Fruit fly (Drosophila melanogaster) whole organism, embryonic: ENCODE measurements around the gene RabX4.
A peak's percentile ranks its signal among the peaks of the same experiment; 100 is the strongest.

Experiments
- CG1024 ChIP-seq: fragments of 200-800 bp; sonication (Bioruptor generic); IDR thresholded peaks from 2 replicates; pipeline ENCODE4 v1.3.6; 2022; ENCODE audit warnings: missing biosample characterization, missing genetic modification characterization
- CG10267 ChIP-seq: fragments of 200-800 bp; sonication (Bioruptor generic); optimal IDR thresholded peaks from 2 replicates; lab custom pipeline; 2018; ENCODE audit warnings: missing biosample characterization, mild to moderate bottlenecking, missing genetic modification characterization, moderate library complexity
- CG10462 ChIP-seq: fragments of 200-800 bp; sonication (Bioruptor generic); optimal IDR thresholded peaks from 2 replicates; lab custom pipeline; 2016; ENCODE audit warnings: missing biosample characterization, missing genetic modification characterization
- CG10654 ChIP-seq: fragments of 200-800 bp; sonication (Bioruptor generic); optimal IDR thresholded peaks from 2 replicates; lab custom pipeline; 2016; ENCODE audit warnings: missing biosample characterization, missing genetic modification characterization
- CG11695 ChIP-seq: fragments of 200-800 bp; sonication (Bioruptor generic); IDR thresholded peaks from 3 replicates; pipeline ENCODE4 v1.3.6; 2022; ENCODE audit warnings: missing biosample characterization, missing genetic modification characterization
- CG12744 ChIP-seq: fragments of 200-800 bp; sonication (Bioruptor generic); optimal IDR thresholded peaks from 2 replicates; lab custom pipeline; 2016; ENCODE audit warnings: missing biosample characterization, missing genetic modification characterization
- CG14667 ChIP-seq: fragments of 200-800 bp; sonication (Bioruptor generic); IDR thresholded peaks from 2 replicates; pipeline ENCODE4 v1.3.6; 2022; ENCODE audit warnings: missing biosample characterization, missing genetic modification characterization
- CG15479 ChIP-seq: fragments of 200-800 bp; sonication (Bioruptor generic); optimal IDR thresholded peaks from 3 replicates; lab custom pipeline; 2019; ENCODE audit warnings: missing biosample characterization, mild to moderate bottlenecking, missing genetic modification characterization, moderate library complexity
- CG1832 ChIP-seq: fragments of 200-800 bp; sonication (Bioruptor generic); optimal IDR thresholded peaks from 2 replicates; lab custom pipeline; 2017; ENCODE audit warnings: missing biosample characterization, mild to moderate bottlenecking, missing genetic modification characterization, inconsistent platforms
- CG30403 ChIP-seq: fragments of 200-800 bp; sonication (Bioruptor generic); optimal IDR thresholded peaks from 3 replicates; lab custom pipeline; 2016; ENCODE audit warnings: missing biosample characterization, missing genetic modification characterization
- CG31441 ChIP-seq: fragments of 200-800 bp; sonication (Bioruptor generic); IDR thresholded peaks from 2 replicates; pipeline ENCODE4 v1.3.6; 2022; ENCODE audit warnings: missing biosample characterization, missing genetic modification characterization
- CG34224 ChIP-seq: fragments of 200-800 bp; sonication (Bioruptor generic); IDR thresholded peaks from 3 replicates; pipeline ENCODE4 v1.3.6; 2022; ENCODE audit warnings: missing biosample characterization, missing genetic modification characterization; ENCODE audit not compliant: partially characterized antibody
- CG7745 ChIP-seq: fragments of 200-800 bp; sonication (Bioruptor generic); optimal IDR thresholded peaks from 2 replicates; lab custom pipeline; 2018; ENCODE audit warnings: missing biosample characterization, mild to moderate bottlenecking, missing genetic modification characterization, moderate library complexity
- CG7786 ChIP-seq: fragments of 200-800 bp; sonication (Bioruptor generic); optimal IDR thresholded peaks from 2 replicates; lab custom pipeline; 2016; ENCODE audit warnings: missing biosample characterization, missing genetic modification characterization
- Dbx ChIP-seq: fragments of 200-800 bp; sonication (Bioruptor generic); IDR thresholded peaks from 3 replicates; pipeline ENCODE4 v1.3.6; 2022; ENCODE audit warnings: missing biosample characterization, missing genetic modification characterization
- Doc2 ChIP-seq: fragments of 200-800 bp; sonication (Bioruptor generic); IDR thresholded peaks from 2 replicates; pipeline ENCODE4 v1.3.6; 2022; ENCODE audit warnings: missing biosample characterization, missing genetic modification characterization
- Elba2 ChIP-seq: fragments of 200-800 bp; sonication (Bioruptor generic); optimal IDR thresholded peaks from 3 replicates; lab custom pipeline; 2016; ENCODE audit warnings: missing biosample characterization, missing genetic modification characterization
- Ets65A ChIP-seq: fragments of 200-800 bp; sonication (Bioruptor generic); peaks from one replicate; lab custom pipeline; 2016; ENCODE audit warnings: missing biosample characterization, missing genetic modification characterization
- Gsc ChIP-seq: fragments of 200-800 bp; sonication (Bioruptor generic); IDR thresholded peaks from 2 replicates; pipeline ENCODE4 v1.3.6; 2022; ENCODE audit warnings: missing biosample characterization, missing genetic modification characterization
- H15 ChIP-seq: fragments of 200-800 bp; sonication (Bioruptor generic); IDR thresholded peaks from 3 replicates; pipeline ENCODE4 v1.3.6; 2022; ENCODE audit warnings: missing biosample characterization, missing genetic modification characterization
- Hey ChIP-seq: fragments of 200-800 bp; sonication (Bioruptor generic); optimal IDR thresholded peaks from 3 replicates; lab custom pipeline; 2018; ENCODE audit warnings: missing biosample characterization, mild to moderate bottlenecking, missing genetic modification characterization
- Lhr ChIP-seq: fragments of 200-800 bp; sonication (Bioruptor generic); optimal IDR thresholded peaks from 3 replicates; lab custom pipeline; 2017; ENCODE audit warnings: mild to moderate bottlenecking, missing biosample characterization, missing genetic modification reagents, missing genetic modification characterization
- Lim3 ChIP-seq: fragments of 200-800 bp; sonication (Bioruptor generic); IDR thresholded peaks from 2 replicates; pipeline ENCODE4 v1.3.6; 2022; ENCODE audit warnings: missing biosample characterization, missing genetic modification characterization
- Mad ChIP-seq: fragments of 200-800 bp; sonication (Bioruptor generic); optimal IDR thresholded peaks from 2 replicates; lab custom pipeline; 2016; ENCODE audit warnings: missing biosample characterization, missing genetic modification characterization
- Neu2 ChIP-seq: fragments of 200-800 bp; sonication (Bioruptor generic); optimal IDR thresholded peaks from 3 replicates; lab custom pipeline; 2016; ENCODE audit warnings: missing biosample characterization, missing genetic modification characterization, borderline replicate concordance
- Spps ChIP-seq: fragments of 200-800 bp; sonication (Bioruptor generic); optimal IDR thresholded peaks from 2 replicates; lab custom pipeline; 2018; ENCODE audit warnings: missing biosample characterization, mild to moderate bottlenecking, missing genetic modification characterization
- Usf ChIP-seq: fragments of 200-800 bp; sonication (Bioruptor generic); optimal IDR thresholded peaks from 2 replicates; lab custom pipeline; 2017; ENCODE audit warnings: missing genotype, missing biosample characterization, missing genetic modification characterization
- Xbp1 ChIP-seq: fragments of 200-800 bp; sonication (Bioruptor generic); optimal IDR thresholded peaks from 3 replicates; lab custom pipeline; 2016; ENCODE audit warnings: missing biosample characterization, mild to moderate bottlenecking, missing genetic modification characterization
- Xrp1 ChIP-seq: fragments of 200-800 bp; sonication (Bioruptor generic); IDR thresholded peaks from 2 replicates; pipeline ENCODE4 v1.3.6; 2022; ENCODE audit warnings: missing biosample characterization, missing genetic modification characterization
- amos ChIP-seq: fragments of 200-800 bp; sonication (Bioruptor generic); IDR thresholded peaks from 2 replicates; pipeline ENCODE4 v1.3.6; 2022; ENCODE audit warnings: missing biosample characterization, missing genetic modification characterization; ENCODE audit not compliant: partially characterized antibody
- ash1 ChIP-seq: fragments of 200-800 bp; sonication (Bioruptor generic); optimal IDR thresholded peaks from 2 replicates; lab custom pipeline; 2018; ENCODE audit warnings: missing biosample characterization, mild to moderate bottlenecking, missing genetic modification characterization
- chn ChIP-seq: fragments of 200-800 bp; sonication (Bioruptor generic); optimal IDR thresholded peaks from 2 replicates; lab custom pipeline; 2016; ENCODE audit warnings: missing biosample characterization, missing genetic modification characterization
- dysf ChIP-seq: fragments of 200-800 bp; sonication (Bioruptor generic); IDR thresholded peaks from 3 replicates; pipeline ENCODE4 v1.3.6; 2022; ENCODE audit warnings: missing biosample characterization, missing genetic modification characterization
- fd64A ChIP-seq: fragments of 200-800 bp; sonication (Bioruptor generic); optimal IDR thresholded peaks from 3 replicates; lab custom pipeline; 2018; ENCODE audit warnings: missing biosample characterization, mild to moderate bottlenecking, missing genetic modification characterization
- gem ChIP-seq: fragments of 200-800 bp; sonication (Bioruptor generic); optimal IDR thresholded peaks from 2 replicates; lab custom pipeline; 2019; ENCODE audit warnings: missing biosample characterization, mild to moderate bottlenecking, missing genetic modification characterization, moderate library complexity
- gfzf ChIP-seq: fragments of 200-800 bp; sonication (Bioruptor generic); optimal IDR thresholded peaks from 2 replicates; lab custom pipeline; 2016; ENCODE audit warnings: missing biosample characterization, mild to moderate bottlenecking, missing genetic modification characterization, moderate library complexity
- grau ChIP-seq: fragments of 200-800 bp; optimal IDR thresholded peaks from 3 replicates; lab custom pipeline; 2019; ENCODE audit warnings: missing biosample characterization, mild to moderate bottlenecking, missing genetic modification characterization, moderate library complexity
- gsb ChIP-seq: fragments of 200-800 bp; sonication (Bioruptor generic); IDR thresholded peaks from 2 replicates; pipeline ENCODE4 v1.3.6; 2022; ENCODE audit warnings: missing biosample characterization, missing genetic modification characterization
- hkb ChIP-seq, 2 experiments: fragments of 200-800 bp in 1 of 2; fragments of >200 bp in 1 of 2; sonication (Bioruptor generic) in 1 of 2; IDR thresholded peaks in 1 of 2; optimal IDR thresholded peaks in 1 of 2; 2 replicates each; pipeline versions ENCODE4 v1.3.6 to Lab custom; 2017 to 2022; ENCODE audit warnings: missing biosample characterization in 1 of 2, missing genetic modification characterization in 1 of 2
- hth ChIP-seq: fragments of >200 bp; optimal IDR thresholded peaks from 2 replicates; lab custom pipeline; 2017; ENCODE audit warnings: inconsistent platforms
- jumu ChIP-seq: fragments of 200-800 bp; sonication (Bioruptor generic); optimal IDR thresholded peaks from 3 replicates; lab custom pipeline; 2016; ENCODE audit warnings: missing biosample characterization, missing genetic modification characterization
- mirr ChIP-seq: fragments of 200-800 bp; sonication (Bioruptor generic); optimal IDR thresholded peaks from 3 replicates; lab custom pipeline; 2018; ENCODE audit warnings: missing biosample characterization, mild to moderate bottlenecking, missing genetic modification characterization
- peb ChIP-seq: fragments of 200-800 bp; sonication (Bioruptor generic); IDR thresholded peaks from 2 replicates; pipeline ENCODE4 v1.3.6; 2022; ENCODE audit warnings: missing biosample characterization, missing genetic modification characterization
- psq ChIP-seq: fragments of 200-800 bp; sonication (Bioruptor generic); optimal IDR thresholded peaks from 2 replicates; lab custom pipeline; 2017; ENCODE audit warnings: missing biosample characterization, missing genetic modification characterization
- seq ChIP-seq: fragments of 200-800 bp; sonication (Bioruptor generic); IDR thresholded peaks from 2 replicates; pipeline ENCODE4 v1.3.6; 2022; ENCODE audit warnings: missing biosample characterization, missing genetic modification characterization
- slbo ChIP-seq: fragments of 200-800 bp; sonication (Bioruptor generic); IDR thresholded peaks from 2 replicates; pipeline ENCODE4 v1.3.6; 2022; ENCODE audit warnings: missing biosample characterization, missing genetic modification characterization
- sob ChIP-seq: fragments of 200-800 bp; sonication (Bioruptor generic); IDR thresholded peaks from 2 replicates; pipeline ENCODE4 v1.3.6; 2022; ENCODE audit warnings: missing biosample characterization, missing genetic modification characterization
- ssp ChIP-seq: fragments of 200-800 bp; sonication (Bioruptor generic); IDR thresholded peaks from 2 replicates; pipeline ENCODE4 v1.3.6; 2022; ENCODE audit warnings: missing biosample characterization, missing genetic modification characterization
- sug ChIP-seq: fragments of 200-800 bp; optimal IDR thresholded peaks from 2 replicates; lab custom pipeline; 2019; ENCODE audit warnings: missing biosample characterization, mild to moderate bottlenecking, missing genetic modification characterization, moderate library complexity
- tio ChIP-seq: fragments of 200-800 bp; sonication (Bioruptor generic); optimal IDR thresholded peaks from 2 replicates; lab custom pipeline; 2017; ENCODE audit warnings: missing biosample characterization, missing genetic modification characterization, inconsistent platforms
- wdn ChIP-seq: fragments of 200-800 bp; sonication (Bioruptor generic); IDR thresholded peaks from 2 replicates; pipeline ENCODE4 v1.3.6; 2022; ENCODE audit warnings: missing biosample characterization, missing genetic modification characterization

Gene RabX4

dm6 chr3R:24813637-24814301 lies 14.4 kb downstream of the RabX4 start, which contains the start of the genes lili and CG34150 (continued):
- TF ChIP-seq dysf (GFP tag; lab: Robert Waterston, UW) (peak; percentile 66), CG10654 (GFP tag; lab: Kevin White, UChicago) (peak; percentile 67), wdn (no peak), Xrp1 (GFP tag; lab: Robert Waterston, UW) (peak; percentile 73; the same call in 1 of the 2 replicates), sob (GFP tag; lab: Robert Waterston, UW) (peak; percentile 86), ash1 (GFP tag; lab: Kevin White, UChicago) (no peak), CG31441 (GFP tag; lab: Robert Waterston, UW) (peak; percentile 78), Dbx (GFP tag; lab: Robert Waterston, UW) (peak; percentile 82), slbo (GFP tag; lab: Robert Waterston, UW) (peak; percentile 86), Lhr (GFP tag; lab: Kevin White, UChicago) (peak; percentile 58), H15 (GFP tag; lab: Robert Waterston, UW) (peak; percentile 66; the same call in 2 of the 3 replicates), amos (GFP tag; lab: Robert Waterston, UW) (peak; percentile 79), Mad (GFP tag; lab: Kevin White, UChicago) (peak; percentile 87), Doc2 (GFP tag; lab: Robert Waterston, UW) (no peak), sug (peak; percentile 82), hth (lab: Kevin White, UChicago) (no peak), seq (GFP tag; lab: Robert Waterston, UW) (peak; percentile 37; the same call in 1 of the 2 replicates), CG34224 (GFP tag; lab: Robert Waterston, UW) (peak; percentile 85), Ets65A (GFP tag; lab: Kevin White, UChicago) (peak; percentile 90), psq (peak; percentile 57), CG11695 (GFP tag; lab: Robert Waterston, UW) (no peak), CG30403 (GFP tag; lab: Kevin White, UChicago) (peak; percentile 85), CG1024 (GFP tag; lab: Robert Waterston, UW) (peak; percentile 57), mirr (GFP tag; lab: Kevin White, UChicago) (no peak), Spps (tag; lab: Kevin White, UChicago) (peak; percentile 43), Usf (GFP tag; lab: Kevin White, UChicago) (no peak), CG15479 (GFP tag; lab: Kevin White, UChicago) (no peak), Neu2 (GFP tag; lab: Kevin White, UChicago) (no peak), CG7786 (GFP tag; lab: Kevin White, UChicago) (peak; percentile 74), CG10462 (peak; percentile 71), gem (peak; percentile 83), chn (GFP tag; lab: Kevin White, UChicago) (peak; percentile 78), CG1832 (GFP tag; lab: Kevin White, UChicago) (no peak), grau (peak; percentile 75), peb (GFP tag; lab: Robert Waterston, UW) (peak; percentile 52; the same call in 1 of the 2 replicates), gfzf (peak; percentile 35), CG7745 (tag; lab: Kevin White, UChicago) (no peak), CG14667 (0 out of 2 replicates have a peak, but pooled peaks have one; percentile 26), Gsc (GFP tag; lab: Robert Waterston, UW) (no peak), CG12744 (GFP tag; lab: Kevin White, UChicago) (peak; percentile 72), Lim3 (GFP tag; lab: Robert Waterston, UW) (no peak), CG10267 (peak; percentile 80), Hey (tag; lab: Kevin White, UChicago) (no peak), Xbp1 (GFP tag; lab: Kevin White, UChicago) (peak; percentile 84), hkb (optimal IDR thresholded peaks at IDR 0.05; lab: Kevin White, UChicago) (peak; percentile 19), hkb (GFP tag; IDR thresholded peaks at IDR 0.05; lab: Robert Waterston, UW) (peak; percentile 69), ssp (peak; percentile 71), jumu (peak; percentile 33), tio (GFP tag; lab: Kevin White, UChicago) (peak; percentile 54), Elba2 (no peak), gsb (GFP tag; lab: Robert Waterston, UW) (no peak), fd64A (GFP tag; lab: Kevin White, UChicago) (no peak)
